Fruit fly (Drosophila melanogaster) whole organism: ENCODE data around the gene CG13465.

Experiments used
- CG8478 ChIP-seq: fragments of >200 bp; optimal IDR thresholded peaks from 2 replicates; lab custom pipeline; 2018; ENCODE audit warnings: inconsistent platforms
- Dll ChIP-seq: fragments of >200 bp; optimal IDR thresholded peaks from 2 replicates; lab custom pipeline; 2017
- EcR ChIP-seq, 2 experiments: fragments of >200 bp; optimal IDR thresholded peaks; 2 replicates each; lab custom pipeline; 2017; ENCODE audit warnings: missing biosample characterization in 2 of 2, missing genetic modification characterization in 2 of 2, missing genetic modification reagents in 2 of 2
- psq ChIP-seq: fragments of >200 bp; optimal IDR thresholded peaks from 2 replicates; lab custom pipeline; 2017

- TF ChIP-seq EcR (GFP tag; optimal IDR thresholded peaks at IDR 0.05; lab: Kevin White, UChicago) (peak in 1 of 2 experiments; percentile 55), psq (no peak), CG8478 (lab: Kevin White, UChicago) (no peak), Dll (lab: Kevin White, UChicago) (no peak)
Measured at dm6 chr3L:14986984-14987896, 43.1 kb upstream of the CG13465 start.
